Worm (Caenorhabditis elegans) whole organism, young adult: ENCODE results near the gene C27H6.8.
A peak's percentile ranks its signal among the peaks of the same experiment; 100 is the strongest.

Source experiments
- B0019.2 ChIP-seq: fragments of 200-800 bp; sonication (Bioruptor generic); conservative IDR thresholded peaks from 2 replicates; pipeline ENCODE4 v1.3.6; 2022; ENCODE audit warnings: missing genetic modification reagents, missing genetic modification characterization, missing compliant biosample characterization
- C17E4.6 ChIP-seq: fragments of 200-800 bp; sonication (Bioruptor generic); IDR thresholded peaks from 2 replicates; pipeline ENCODE4 v1.3.6; 2022; ENCODE audit warnings: missing genetic modification reagents, missing genetic modification characterization, missing compliant biosample characterization
- F10E7.11 ChIP-seq: sonication (generic microtip); optimal IDR thresholded peaks from 2 replicates; lab custom pipeline; 2017; ENCODE audit warnings: mild to moderate bottlenecking, missing genetic modification characterization, moderate library complexity, missing compliant biosample characterization
- F49E8.2 ChIP-seq: sonication (generic microtip); optimal IDR thresholded peaks from 3 replicates; lab custom pipeline; 2017; ENCODE audit warnings: missing genetic modification characterization, mild to moderate bottlenecking, missing compliant biosample characterization, antibody characterized with exemption, moderate library complexity; ENCODE audit not compliant: insufficient read depth
- F55B11.4 ChIP-seq: sonication (generic microtip); optimal IDR thresholded peaks from 2 replicates; lab custom pipeline; 2016; ENCODE audit warnings: missing compliant biosample characterization, missing genetic modification characterization, borderline replicate concordance; ENCODE audit not compliant: insufficient read depth
- T07F8.4 ChIP-seq: sonication (generic microtip); optimal IDR thresholded peaks from 2 replicates; lab custom pipeline; 2016; ENCODE audit warnings: mild to moderate bottlenecking, missing genetic modification characterization, moderate library complexity, missing compliant biosample characterization
- Y53F4B.3 ChIP-seq: fragments of 200-800 bp; sonication (Bioruptor generic); IDR thresholded peaks from 2 replicates; pipeline ENCODE4 v1.3.6; 2022; ENCODE audit warnings: missing genetic modification reagents, missing genetic modification characterization, missing compliant biosample characterization
- Y56A3A.18 ChIP-seq: fragments of 200-800 bp; sonication (Bioruptor generic); IDR thresholded peaks from 2 replicates; pipeline ENCODE4 v1.3.6; 2022; ENCODE audit warnings: missing genetic modification reagents, missing genetic modification characterization, missing compliant biosample characterization
- aptf-2 ChIP-seq: fragments of 200-800 bp; sonication (Bioruptor generic); conservative IDR thresholded peaks from 2 replicates; pipeline ENCODE4 v1.3.6; 2022; ENCODE audit warnings: missing genetic modification reagents, missing genetic modification characterization, missing compliant biosample characterization
- atf-7 ChIP-seq: sonication (generic microtip); optimal IDR thresholded peaks from 2 replicates; lab custom pipeline; 2017; ENCODE audit warnings: mild to moderate bottlenecking, missing genetic modification characterization, missing compliant biosample characterization
- attf-5 ChIP-seq: fragments of 200-800 bp; sonication (Bioruptor generic); optimal IDR thresholded peaks from 2 replicates; lab custom pipeline; 2018; ENCODE audit warnings: mild to moderate bottlenecking, missing genetic modification characterization, missing compliant biosample characterization
- attf-6 ChIP-seq: fragments of 200-800 bp; sonication (Bioruptor generic); IDR thresholded peaks from 2 replicates; pipeline ENCODE4 v1.3.6; 2022; ENCODE audit warnings: missing genetic modification reagents, missing genetic modification characterization, missing compliant biosample characterization
- bed-1 ChIP-seq: fragments of 200-800 bp; sonication (Bioruptor generic); IDR thresholded peaks from 2 replicates; pipeline ENCODE4 v1.3.6; 2022; ENCODE audit warnings: missing genetic modification reagents, missing genetic modification characterization, missing compliant biosample characterization
- ceh-40 ChIP-seq: fragments of 200-800 bp; sonication (Bioruptor generic); IDR thresholded peaks from 2 replicates; pipeline ENCODE4 v1.3.6; 2022; ENCODE audit warnings: missing genetic modification characterization, missing compliant biosample characterization
- dox-1 ChIP-seq: fragments of 200-800 bp; sonication (Bioruptor generic); IDR thresholded peaks from 2 replicates; pipeline ENCODE4 v1.3.6; 2022; ENCODE audit warnings: missing genetic modification reagents, missing genetic modification characterization, missing compliant biosample characterization
- dpl-1 ChIP-seq: fragments of 150-350 bp; optimal IDR thresholded peaks from 2 replicates; lab custom pipeline; 2014; ENCODE audit warnings: missing biosample characterization, missing genetic modification reagents, missing genetic modification characterization
- egl-44 ChIP-seq: fragments of 200-800 bp; sonication (Bioruptor generic); IDR thresholded peaks from 2 replicates; pipeline ENCODE4 v1.3.6; 2022; ENCODE audit warnings: missing genetic modification reagents, missing genetic modification characterization, missing compliant biosample characterization
- ets-4 ChIP-seq: fragments of 200-800 bp; sonication (Bioruptor generic); optimal IDR thresholded peaks from 2 replicates; lab custom pipeline; 2018; ENCODE audit warnings: mild to moderate bottlenecking, missing genetic modification characterization, missing compliant biosample characterization
- fkh-3 ChIP-seq: sonication (generic microtip); optimal IDR thresholded peaks from 2 replicates; lab custom pipeline; 2016; ENCODE audit warnings: mild to moderate bottlenecking, missing genetic modification characterization, missing compliant biosample characterization
- him-1 ChIP-seq: sonication (generic microtip); optimal IDR thresholded peaks from 2 replicates; lab custom pipeline; 2016; ENCODE audit warnings: missing genotype, missing genetic modification reagents, missing genetic modification characterization, missing compliant biosample characterization
- hmg-1.2 ChIP-seq: fragments of 200-800 bp; sonication (Bioruptor generic); IDR thresholded peaks from 2 replicates; pipeline ENCODE4 v1.3.6; 2022; ENCODE audit warnings: missing genetic modification reagents, missing genetic modification characterization, missing compliant biosample characterization
- hrde-1 ChIP-seq: sonication (generic microtip); optimal IDR thresholded peaks from 2 replicates; lab custom pipeline; 2016; ENCODE audit warnings: missing genetic modification characterization, mild to moderate bottlenecking, missing compliant biosample characterization, moderate library complexity, missing genotype, missing genetic modification reagents, borderline replicate concordance
- hsf-1 ChIP-seq: fragments of 200-800 bp; sonication (Bioruptor generic); IDR thresholded peaks from 2 replicates; pipeline ENCODE4 v1.3.6; 2022; ENCODE audit warnings: missing genetic modification reagents, missing genetic modification characterization, missing compliant biosample characterization
- lin-40 ChIP-seq: sonication (generic microtip); optimal IDR thresholded peaks from 2 replicates; lab custom pipeline; 2016; ENCODE audit warnings: missing genetic modification characterization, mild to moderate bottlenecking, missing compliant biosample characterization, missing genotype, missing genetic modification reagents
- lsl-1 ChIP-seq: fragments of 200-800 bp; sonication (Bioruptor generic); optimal IDR thresholded peaks from 2 replicates; lab custom pipeline; 2018; ENCODE audit warnings: mild to moderate bottlenecking, missing genetic modification characterization, moderate library complexity, missing compliant biosample characterization
- madf-6 ChIP-seq: fragments of 200-800 bp; sonication (Bioruptor generic); IDR thresholded peaks from 2 replicates; pipeline ENCODE4 v1.3.6; 2022; ENCODE audit warnings: missing genetic modification reagents, missing genetic modification characterization, missing compliant biosample characterization
- mes-4 ChIP-seq: sonication (generic microtip); optimal IDR thresholded peaks from 2 replicates; lab custom pipeline; 2016; ENCODE audit warnings: missing genotype, missing genetic modification characterization, missing compliant biosample characterization
- nfyb-1 ChIP-seq: fragments of 200-800 bp; sonication (Bioruptor generic); IDR thresholded peaks from 2 replicates; pipeline ENCODE4 v1.3.6; 2022; ENCODE audit warnings: missing genetic modification reagents, missing genetic modification characterization, missing compliant biosample characterization
- pbrm-1 ChIP-seq: fragments of 200-800 bp; sonication (Bioruptor generic); IDR thresholded peaks from 2 replicates; pipeline ENCODE4 v1.3.6; 2022; ENCODE audit warnings: missing genetic modification reagents, missing genetic modification characterization, missing compliant biosample characterization
- rec-8 ChIP-seq, 2 experiments: sonication (generic microtip); optimal IDR thresholded peaks; 2 replicates each; lab custom pipeline; 2016; ENCODE audit warnings: mild to moderate bottlenecking in 2 of 2, missing genetic modification characterization in 2 of 2, missing genetic modification reagents in 2 of 2, missing genotype in 2 of 2, missing biosample characterization in 1 of 2, missing compliant biosample characterization in 1 of 2, moderate library complexity in 1 of 2
- repo-1 ChIP-seq: sonication (generic microtip); optimal IDR thresholded peaks from 2 replicates; lab custom pipeline; 2017; ENCODE audit warnings: mild to moderate bottlenecking, missing genetic modification characterization, missing compliant biosample characterization
- sdz-38 ChIP-seq: sonication (generic microtip); optimal IDR thresholded peaks from 2 replicates; lab custom pipeline; 2016; ENCODE audit warnings: missing genotype, missing genetic modification characterization, missing compliant biosample characterization
- sea-2 ChIP-seq: fragments of 200-800 bp; sonication (Bioruptor generic); IDR thresholded peaks from 2 replicates; pipeline ENCODE4 v1.3.6; 2022; ENCODE audit warnings: missing genetic modification characterization, missing compliant biosample characterization
- snpc-1.3 ChIP-seq: sonication (generic microtip); optimal IDR thresholded peaks from 2 replicates; lab custom pipeline; 2017; ENCODE audit warnings: missing genetic modification characterization, mild to moderate bottlenecking, missing compliant biosample characterization, antibody characterized with exemption, moderate library complexity, missing genotype, missing genetic modification reagents; ENCODE audit not compliant: insufficient read depth
- snpc-3.4 ChIP-seq: sonication (generic microtip); optimal IDR thresholded peaks from 2 replicates; lab custom pipeline; 2017; ENCODE audit warnings: missing genetic modification characterization, mild to moderate bottlenecking, missing compliant biosample characterization, antibody characterized with exemption, moderate library complexity, missing genotype, missing genetic modification reagents
- sptf-2 ChIP-seq: fragments of 200-800 bp; sonication (Bioruptor generic); optimal IDR thresholded peaks from 2 replicates; lab custom pipeline; 2018; ENCODE audit warnings: mild to moderate bottlenecking, missing genetic modification characterization, missing compliant biosample characterization
- tbx-9 ChIP-seq: sonication (generic microtip); optimal IDR thresholded peaks from 2 replicates; lab custom pipeline; 2016; ENCODE audit warnings: borderline replicate concordance, missing genetic modification characterization, inconsistent platforms, missing compliant biosample characterization
- tlf-1 ChIP-seq: fragments of 200-800 bp; sonication (Bioruptor generic); optimal IDR thresholded peaks from 2 replicates; lab custom pipeline; 2018; ENCODE audit warnings: mild to moderate bottlenecking, missing genetic modification characterization, missing compliant biosample characterization
- unc-130 ChIP-seq: sonication (generic microtip); optimal IDR thresholded peaks from 2 replicates; lab custom pipeline; 2016; ENCODE audit warnings: missing genetic modification reagents, missing genetic modification characterization, missing compliant biosample characterization
- zfh-2 ChIP-seq: fragments of 200-800 bp; sonication (Bioruptor generic); conservative IDR thresholded peaks from 2 replicates; pipeline ENCODE4 v1.3.6; 2022; ENCODE audit warnings: missing genetic modification reagents, missing genetic modification characterization, missing compliant biosample characterization
- ztf-18 ChIP-seq: sonication (generic microtip); optimal IDR thresholded peaks from 2 replicates; lab custom pipeline; 2016; ENCODE audit warnings: missing genotype, mild to moderate bottlenecking, missing genetic modification characterization, missing compliant biosample characterization
- ztf-22 ChIP-seq: fragments of 200-800 bp; sonication (Bioruptor generic); optimal IDR thresholded peaks from 2 replicates; lab custom pipeline; 2018; ENCODE audit warnings: mild to moderate bottlenecking, missing genetic modification characterization, moderate library complexity, missing compliant biosample characterization
- ztf-25 ChIP-seq: fragments of 200-800 bp; sonication (Bioruptor generic); IDR thresholded peaks from 2 replicates; pipeline ENCODE4 v1.3.6; 2022; ENCODE audit warnings: missing genetic modification reagents, missing genetic modification characterization, missing compliant biosample characterization
- ztf-26 ChIP-seq: sonication (generic microtip); optimal IDR thresholded peaks from 2 replicates; lab custom pipeline; 2017; ENCODE audit warnings: missing genetic modification characterization, missing compliant biosample characterization
- ztf-28 ChIP-seq: fragments of 200-800 bp; sonication (Bioruptor generic); IDR thresholded peaks from 2 replicates; pipeline ENCODE4 v1.3.6; 2022; ENCODE audit warnings: missing genetic modification reagents, missing genetic modification characterization, missing compliant biosample characterization
- ztf-3 ChIP-seq: fragments of 200-800 bp; sonication (Bioruptor generic); optimal IDR thresholded peaks from 2 replicates; lab custom pipeline; 2018; ENCODE audit warnings: mild to moderate bottlenecking, missing genetic modification characterization, missing compliant biosample characterization

The C27H6.8 gene

ce11 chrV:9978425-9978824 lies 9.2 kb downstream of the C27H6.8 start (continued):
- no peak for TF ChIP-seq bed-1 (GFP tag; lab: Robert Waterston, UW)
- peak; percentile 33 for TF ChIP-seq F10E7.11
- TF ChIP-seq aptf-2 (GFP tag; lab: Robert Waterston, UW): no peak
- no peak for TF ChIP-seq ztf-3 (GFP tag; lab: Kevin White, UChicago)
- no peak for TF ChIP-seq tlf-1 (GFP tag; lab: Kevin White, UChicago)
- TF ChIP-seq fkh-3: no peak
- TF ChIP-seq Y56A3A.18 (GFP tag; lab: Robert Waterston, UW): no peak
- no peak for TF ChIP-seq snpc-1.3 (tag; lab: Kevin White, UChicago)
- TF ChIP-seq zfh-2 (GFP tag; lab: Robert Waterston, UW): peak; percentile 51
- peak; percentile 58; the same call in 1 of the 2 replicates for TF ChIP-seq pbrm-1 (GFP tag; lab: Robert Waterston, UW)
- no peak for TF ChIP-seq sea-2 (GFP tag; lab: Robert Waterston, UW)
- no peak for TF ChIP-seq F55B11.4
- no peak for TF ChIP-seq dox-1 (GFP tag; lab: Robert Waterston, UW)
- peak; percentile 28 for TF ChIP-seq atf-7
- peak; percentile 71; the same call in 1 of the 2 replicates for TF ChIP-seq hsf-1 (GFP tag; lab: Robert Waterston, UW)
- TF ChIP-seq F49E8.2 (tag; lab: Kevin White, UChicago): peak; percentile 63
- TF ChIP-seq tbx-9: no peak
- no peak for TF ChIP-seq dpl-1 (GFP tag; lab: Kevin White, UChicago)
- TF ChIP-seq madf-6 (GFP tag; lab: Robert Waterston, UW): peak; percentile 50; the same call in 1 of the 2 replicates
- TF ChIP-seq him-1: no peak
- TF ChIP-seq ztf-26 (tag; lab: Kevin White, UChicago): no peak
- no peak for TF ChIP-seq lsl-1 (GFP tag; lab: Kevin White, UChicago)
- TF ChIP-seq Y53F4B.3 (GFP tag; lab: Robert Waterston, UW): no peak
- TF ChIP-seq sptf-2 (GFP tag; lab: Kevin White, UChicago): no peak
- no peak for TF ChIP-seq egl-44 (GFP tag; lab: Robert Waterston, UW)
- no peak for TF ChIP-seq mes-4 (tag; lab: Kevin White, UChicago)
- TF ChIP-seq T07F8.4 (tag; lab: Kevin White, UChicago): no peak
- peak; percentile 28 for TF ChIP-seq attf-5 (GFP tag; lab: Kevin White, UChicago)
- peak; percentile 62; the same call in 1 of the 2 replicates for TF ChIP-seq C17E4.6 (GFP tag; lab: Robert Waterston, UW)
- TF ChIP-seq, all 124 proteins: peak for 34

- TF ChIP-seq B0019.2 (GFP tag; lab: Robert Waterston, UW): no peak
- no peak for TF ChIP-seq sptf-2 (GFP tag; lab: Kevin White, UChicago)
- TF ChIP-seq attf-6 (GFP tag; lab: Robert Waterston, UW): no peak
- TF ChIP-seq bed-1 (GFP tag; lab: Robert Waterston, UW): no peak
These were observed 10.4 kb downstream of the C27H6.8 start for ce11 chrV:9977211-9977610.

ce11 chrV:9976138-9976537 lies 11.4 kb downstream of the C27H6.8 start, which contains the start of gene unc-41:
unc-41 (minus strand) TSS chrV:9976238.
- no peak for TF ChIP-seq ztf-25
- TF ChIP-seq ceh-40 (GFP tag; lab: Robert Waterston, UW): no peak
- TF ChIP-seq lin-40 (tag; lab: Kevin White, UChicago): no peak
- no peak for TF ChIP-seq ztf-18 (tag; lab: Kevin White, UChicago)
- no peak for TF ChIP-seq mes-4 (tag; lab: Kevin White, UChicago)
- TF ChIP-seq nfyb-1: no peak
- no peak for TF ChIP-seq unc-130 (GFP tag; lab: Kevin White, UChicago)
- no peak for TF ChIP-seq ztf-22
- no peak for TF ChIP-seq rec-8 (tag; optimal IDR thresholded peaks at IDR 0.05; lab: Kevin White, UChicago)
- TF ChIP-seq ztf-28 (GFP tag; lab: Robert Waterston, UW): no peak
- no peak for TF ChIP-seq repo-1
- TF ChIP-seq hmg-1.2 (GFP tag; lab: Robert Waterston, UW): no peak
- no peak for TF ChIP-seq snpc-3.4
- TF ChIP-seq ets-4: no peak
- no peak for TF ChIP-seq ztf-26 (tag; lab: Kevin White, UChicago)
- TF ChIP-seq hrde-1 (tag; lab: Kevin White, UChicago): no peak
- TF ChIP-seq Y56A3A.18 (GFP tag; lab: Robert Waterston, UW): no peak
- TF ChIP-seq sdz-38 (tag; lab: Kevin White, UChicago): no peak
